Fruit fly (Drosophila melanogaster) whole organism, pupa: ENCODE data around the gene CG14147.

Source experiments
- CG10348 ChIP-seq: fragments of 200-800 bp; sonication (Bioruptor generic); IDR thresholded peaks from 2 replicates; pipeline ENCODE4 v1.3.6; 2022; ENCODE audit warnings: missing biosample characterization, missing genetic modification characterization
- CG12605 ChIP-seq: fragments of 200-800 bp; sonication (Bioruptor generic); IDR thresholded peaks from 2 replicates; pipeline ENCODE4 v1.3.6; 2022; ENCODE audit warnings: missing biosample characterization, missing genetic modification characterization
- CG13204 ChIP-seq: fragments of 200-800 bp; sonication (Bioruptor generic); optimal IDR thresholded peaks from 2 replicates; lab custom pipeline; 2018; ENCODE audit warnings: missing biosample characterization, mild to moderate bottlenecking, missing genetic modification characterization, moderate library complexity
- CG14655 ChIP-seq: fragments of 200-800 bp; sonication (Bioruptor generic); optimal IDR thresholded peaks from 3 replicates; lab custom pipeline; 2017; ENCODE audit warnings: mild to moderate bottlenecking, missing biosample characterization, missing genetic modification reagents, missing genetic modification characterization
- CG15710 ChIP-seq: fragments of 200-800 bp; sonication (Bioruptor generic); optimal IDR thresholded peaks from 2 replicates; lab custom pipeline; 2018; ENCODE audit warnings: missing biosample characterization, mild to moderate bottlenecking, missing genetic modification characterization, moderate library complexity
- CG17806 ChIP-seq: fragments of 200-800 bp; sonication (Bioruptor generic); optimal IDR thresholded peaks from 2 replicates; lab custom pipeline; 2018; ENCODE audit warnings: missing biosample characterization, mild to moderate bottlenecking, missing genetic modification characterization, moderate library complexity
- CG32121 ChIP-seq: fragments of 200-800 bp; sonication (Bioruptor generic); IDR thresholded peaks from 2 replicates; pipeline ENCODE4 v1.3.6; 2022; ENCODE audit warnings: missing biosample characterization, missing genetic modification characterization
- CG34367 ChIP-seq: fragments of 200-800 bp; sonication (Bioruptor generic); optimal IDR thresholded peaks from 2 replicates; lab custom pipeline; 2018; ENCODE audit warnings: missing biosample characterization, mild to moderate bottlenecking, missing genetic modification characterization
- CG4496 ChIP-seq: fragments of 200-800 bp; sonication (Bioruptor generic); IDR thresholded peaks from 3 replicates; pipeline ENCODE4 v1.3.6; 2022; ENCODE audit warnings: missing biosample characterization, missing genetic modification characterization
- CG8159 ChIP-seq: fragments of 200-800 bp; sonication (Bioruptor generic); optimal IDR thresholded peaks from 3 replicates; lab custom pipeline; 2018; ENCODE audit warnings: missing biosample characterization, mild to moderate bottlenecking, missing genetic modification characterization, moderate library complexity
- CG8301 ChIP-seq: fragments of 200-800 bp; sonication (Bioruptor generic); optimal IDR thresholded peaks from 2 replicates; lab custom pipeline; 2018; ENCODE audit warnings: missing biosample characterization, mild to moderate bottlenecking, missing genetic modification characterization
- CG9948 ChIP-seq: fragments of 200-800 bp; sonication (Bioruptor generic); optimal IDR thresholded peaks from 2 replicates; lab custom pipeline; 2018; ENCODE audit warnings: missing biosample characterization, mild to moderate bottlenecking, missing genetic modification characterization, moderate library complexity
- D1 ChIP-seq: fragments of 200-800 bp; sonication (Bioruptor generic); optimal IDR thresholded peaks from 2 replicates; lab custom pipeline; 2018; ENCODE audit warnings: missing biosample characterization, mild to moderate bottlenecking, missing genetic modification characterization, moderate library complexity
- EcR ChIP-seq: fragments of 200-800 bp; sonication (Bioruptor generic); optimal IDR thresholded peaks from 3 replicates; lab custom pipeline; 2019; ENCODE audit warnings: missing biosample characterization, missing genetic modification characterization, mild to moderate bottlenecking, moderate library complexity, missing genetic modification reagents
- Ets98B ChIP-seq: fragments of 200-800 bp; sonication (Bioruptor generic); IDR thresholded peaks from 2 replicates; pipeline ENCODE4 v1.3.6; 2022; ENCODE audit warnings: missing biosample characterization, missing genetic modification characterization
- Pif1A ChIP-seq: fragments of 200-800 bp; sonication (Bioruptor generic); optimal IDR thresholded peaks from 3 replicates; lab custom pipeline; 2016; ENCODE audit warnings: missing biosample characterization, missing genetic modification characterization
- Pif1B ChIP-seq: fragments of 200-800 bp; sonication (Bioruptor generic); optimal IDR thresholded peaks from 3 replicates; lab custom pipeline; 2016; ENCODE audit warnings: missing biosample characterization, missing genetic modification characterization
- Snoo ChIP-seq: fragments of 200-800 bp; sonication (Bioruptor generic); optimal IDR thresholded peaks from 3 replicates; lab custom pipeline; 2017; ENCODE audit warnings: missing biosample characterization, mild to moderate bottlenecking, missing genetic modification characterization, inconsistent platforms
- fd96Ca ChIP-seq: fragments of 200-800 bp; sonication (Bioruptor generic); IDR thresholded peaks from 3 replicates; pipeline ENCODE4 v1.3.6; 2022; ENCODE audit warnings: missing biosample characterization, missing genetic modification characterization
- gl ChIP-seq: fragments of 200-800 bp; sonication (Bioruptor generic); optimal IDR thresholded peaks from 2 replicates; lab custom pipeline; 2018; ENCODE audit warnings: missing biosample characterization, mild to moderate bottlenecking, missing genetic modification characterization
- rn ChIP-seq: fragments of 200-800 bp; sonication (Bioruptor generic); IDR thresholded peaks from 2 replicates; pipeline ENCODE4 v1.3.6; 2022; ENCODE audit warnings: missing biosample characterization, missing genetic modification characterization

CG14147 gene

DNA sequence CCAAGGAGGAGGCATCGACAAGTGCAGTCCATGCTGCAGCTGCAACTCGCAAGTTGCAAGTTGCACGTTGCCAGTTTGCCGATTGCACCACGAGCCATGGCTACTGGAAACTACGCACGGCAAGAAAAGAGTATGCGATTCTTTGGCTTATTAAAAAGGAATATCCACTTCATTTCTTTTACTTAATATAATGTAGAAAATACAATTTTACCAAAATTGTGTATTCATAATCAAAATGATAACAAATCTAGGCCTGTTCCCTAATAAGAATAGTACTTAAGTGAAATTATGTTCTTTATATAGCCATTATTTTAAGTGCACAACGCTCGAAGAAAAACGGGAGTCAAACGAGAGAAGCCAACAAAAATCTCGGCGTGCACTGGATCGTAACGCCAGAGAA, 8.5 kb upstream of the CG14147 start:
- no peak for TF ChIP-seq EcR (GFP tag; lab: Kevin White, UChicago)
- peak; percentile 58 for TF ChIP-seq CG8301
- peak; percentile 54 for TF ChIP-seq CG14655 (GFP tag; lab: Kevin White, UChicago)
- no peak for TF ChIP-seq CG32121 (GFP tag; lab: Robert Waterston, UW)
- TF ChIP-seq CG15710 (tag; lab: Kevin White, UChicago) = peak; percentile 60
- no peak for TF ChIP-seq D1
- peak; percentile 58 for TF ChIP-seq CG17806 (tag; lab: Kevin White, UChicago)
- TF ChIP-seq CG10348 (GFP tag; lab: Robert Waterston, UW) = no peak
- peak; percentile 52 for TF ChIP-seq Pif1B (GFP tag; lab: Kevin White, UChicago)
- TF ChIP-seq CG4496 (GFP tag; lab: Robert Waterston, UW) = peak; percentile 39; the same call in 1 of the 3 replicates
- no peak for TF ChIP-seq Snoo (tag; lab: Kevin White, UChicago)
- peak; percentile 38 for TF ChIP-seq CG34367 (tag; lab: Kevin White, UChicago)
- TF ChIP-seq CG8159 (tag; lab: Kevin White, UChicago) = peak; percentile 65
- TF ChIP-seq rn (GFP tag; lab: Robert Waterston, UW) = no peak
- peak; percentile 41 for TF ChIP-seq gl
- no peak for TF ChIP-seq CG13204 (GFP tag; lab: Kevin White, UChicago)
- TF ChIP-seq fd96Ca (GFP tag; lab: Robert Waterston, UW) = no peak
- TF ChIP-seq CG9948 (tag; lab: Kevin White, UChicago) = peak; percentile 53
- TF ChIP-seq CG12605 = no peak
- TF ChIP-seq Pif1A (GFP tag; lab: Kevin White, UChicago) = peak; percentile 48
- peak; percentile 15; the same call in 1 of the 2 replicates for TF ChIP-seq Ets98B (GFP tag; lab: Robert Waterston, UW)

- TF ChIP-seq EcR (GFP tag; lab: Kevin White, UChicago) (no peak), CG10348 (GFP tag; lab: Robert Waterston, UW) (no peak), Pif1A (GFP tag; lab: Kevin White, UChicago) (peak; percentile 76), Pif1B (GFP tag; lab: Kevin White, UChicago) (peak; percentile 74), CG15710 (tag; lab: Kevin White, UChicago) (peak; percentile 81), CG8159 (tag; lab: Kevin White, UChicago) (peak; percentile 82), CG4496 (GFP tag; lab: Robert Waterston, UW) (peak; percentile 70; the same call in 2 of the 3 replicates), CG8301 (peak; percentile 17), CG9948 (tag; lab: Kevin White, UChicago) (peak; percentile 64), CG34367 (tag; lab: Kevin White, UChicago) (peak; percentile 63), D1 (no peak), CG12605 (no peak), CG14655 (GFP tag; lab: Kevin White, UChicago) (peak; percentile 29), fd96Ca (GFP tag; lab: Robert Waterston, UW) (peak; percentile 61; the same call in 2 of the 3 replicates), Snoo (tag; lab: Kevin White, UChicago) (peak; percentile 78), Ets98B (GFP tag; lab: Robert Waterston, UW) (peak; percentile 35), CG32121 (GFP tag; lab: Robert Waterston, UW) (peak; percentile 67; the same call in 1 of the 2 replicates), gl (peak; percentile 45), CG17806 (tag; lab: Kevin White, UChicago) (peak; percentile 65)
These were observed 6.5 kb upstream of the CG14147 start for dm6 chr3L:10965731-10966647.

- TF ChIP-seq CG4496 (GFP tag; lab: Robert Waterston, UW) (0 out of 3 replicates have a peak, but pooled peaks have one; percentile 23), CG12605 (peak; percentile 29; the same call in 1 of the 2 replicates), Pif1A (GFP tag; lab: Kevin White, UChicago) (no peak), CG34367 (tag; lab: Kevin White, UChicago) (no peak), CG14655 (GFP tag; lab: Kevin White, UChicago) (peak; percentile 23), CG32121 (GFP tag; lab: Robert Waterston, UW) (0 out of 2 replicates have a peak, but pooled peaks have one; percentile 26), Snoo (tag; lab: Kevin White, UChicago) (no peak)
These were observed 5.7 kb upstream of the CG14147 start for dm6 chr3L:10966648-10967339.

- TF ChIP-seq CG13204 (GFP tag; lab: Kevin White, UChicago) (no peak), CG14655 (GFP tag; lab: Kevin White, UChicago) (peak; percentile 26), Pif1B (GFP tag; lab: Kevin White, UChicago) (no peak), CG15710 (tag; lab: Kevin White, UChicago) (peak; percentile 18), CG9948 (tag; lab: Kevin White, UChicago) (peak; percentile 24), Pif1A (GFP tag; lab: Kevin White, UChicago) (no peak), CG34367 (tag; lab: Kevin White, UChicago) (no peak), CG17806 (tag; lab: Kevin White, UChicago) (peak; percentile 2), CG8159 (tag; lab: Kevin White, UChicago) (peak; percentile 45), CG32121 (GFP tag; lab: Robert Waterston, UW) (no peak), rn (GFP tag; lab: Robert Waterston, UW) (no peak)
These were observed 4.5 kb upstream of the CG14147 start for dm6 chr3L:10967956-10968355.
